Fruit fly (Drosophila melanogaster): Measurements from ENCODE around the gene CG34448.

Gene CG34448

dm6 chr2L:2420490-2420889, 2.7 kb upstream of the CG34448 start, which contains the start of gene CG9886 (continued):
- TF ChIP-seq pho (GFP tag; optimal IDR thresholded peaks at IDR 0.05) (no peak), Fer1 (GFP tag; optimal IDR thresholded peaks at IDR 0.05) (peak; percentile 77), gce (GFP tag; IDR thresholded peaks at IDR 0.05) (no peak), slbo (GFP tag; IDR thresholded peaks at IDR 0.05) (peak; percentile 68), CG18476 (GFP tag; optimal IDR thresholded peaks at IDR 0.05) (peak; percentile 49), Nf-YC (tag; optimal IDR thresholded peaks at IDR 0.05) (peak; percentile 60), Doc2 (GFP tag; IDR thresholded peaks at IDR 0.05) (no peak), Fer3 (tag; optimal IDR thresholded peaks at IDR 0.05) (peak; percentile 50), CG12391 (tag; optimal IDR thresholded peaks at IDR 0.05) (peak; percentile 87), CG1233 (GFP tag; optimal IDR thresholded peaks at IDR 0.05) (peak; percentile 27), esg (GFP tag; conservative IDR thresholded peaks at IDR 0.05) (peak; percentile 38; the same call in 1 of the 2 replicates), CG8290 (GFP tag; optimal IDR thresholded peaks at IDR 0.05) (peak; percentile 23), CG8290 (tag; optimal IDR thresholded peaks at IDR 0.05) (no peak), cwo (GFP tag; optimal IDR thresholded peaks at IDR 0.05) (peak; percentile 0), CG2712 (tag; optimal IDR thresholded peaks at IDR 0.05) (peak; percentile 85), ATbp (GFP tag; optimal IDR thresholded peaks at IDR 0.05) (peak; percentile 55), CG3847 (GFP tag; IDR thresholded peaks at IDR 0.05) (peak; percentile 36; the same call in 1 of the 2 replicates), HHEX (GFP tag; optimal IDR thresholded peaks at IDR 0.05) (peak; percentile 41), run (tag; optimal IDR thresholded peaks at IDR 0.05) (peak; percentile 45), salm (tag; optimal IDR thresholded peaks at IDR 0.05) (peak; percentile 63), CG17912 (GFP tag; optimal IDR thresholded peaks at IDR 0.05) (no peak), nerfin-1 (tag; optimal IDR thresholded peaks at IDR 0.05) (peak; percentile 70), ham (GFP tag; IDR thresholded peaks at IDR 0.05) (no peak), CG17802 (tag; optimal IDR thresholded peaks at IDR 0.05) (no peak), Hmr (GFP tag; optimal IDR thresholded peaks at IDR 0.05) (peak; percentile 55), CG2116 (GFP tag; optimal IDR thresholded peaks at IDR 0.05) (peak; percentile 43), hth (optimal IDR thresholded peaks at IDR 0.05) (no peak), Jarid2 (GFP tag; optimal IDR thresholded peaks at IDR 0.05) (peak; percentile 40), Fer2 (tag; optimal IDR thresholded peaks at IDR 0.05) (peak; percentile 25), CG6813 (GFP tag; optimal IDR thresholded peaks at IDR 0.05) (peak; percentile 15), maf-S (GFP tag; optimal IDR thresholded peaks at IDR 0.05) (no peak), dmrt99B (tag; optimal IDR thresholded peaks at IDR 0.05) (peak; percentile 62), CG12104 (GFP tag; optimal IDR thresholded peaks at IDR 0.05) (peak; percentile 29), mirr (GFP tag; optimal IDR thresholded peaks at IDR 0.05) (no peak), BEAF-32 (GFP tag; optimal IDR thresholded peaks at IDR 0.05) (peak; percentile 21), ci (GFP tag; IDR thresholded peaks at IDR 0.05) (0 out of 3 replicates have a peak, but pooled peaks have one; percentile 48), CG10267 (tag; optimal IDR thresholded peaks at IDR 0.05) (peak; percentile 73), sim (GFP tag; IDR thresholded peaks at IDR 0.05) (peak; percentile 32; the same call in 1 of the 2 replicates), Max (GFP tag; optimal IDR thresholded peaks at IDR 0.05) (peak; percentile 58), eyg (GFP tag; optimal IDR thresholded peaks at IDR 0.05) (no peak), tio (GFP tag; optimal IDR thresholded peaks at IDR 0.05) (peak; percentile 21), dpn (GFP tag; optimal IDR thresholded peaks at IDR 0.05) (peak; percentile 24 to 50), CG15601 (tag; optimal IDR thresholded peaks at IDR 0.05) (peak; percentile 72), CG13424 (tag; optimal IDR thresholded peaks at IDR 0.05) (peak; percentile 83), fd96Cb (tag; optimal IDR thresholded peaks at IDR 0.05) (peak; percentile 45), Xrp1 (GFP tag; IDR thresholded peaks at IDR 0.05) (peak; percentile 82), CG17186 (GFP tag; optimal IDR thresholded peaks at IDR 0.05) (peak; percentile 6), CrebB (tag; optimal IDR thresholded peaks at IDR 0.05) (no peak), az2 (GFP tag; optimal IDR thresholded peaks at IDR 0.05) (peak; percentile 56), Aef1 (GFP tag; IDR thresholded peaks at IDR 0.05) (no peak), kah (GFP tag; optimal IDR thresholded peaks at IDR 0.05) (peak; percentile 5)
